Fruit fly (Drosophila melanogaster): ENCODE results near the gene CG5023.

dm6 chr3R:20209691-20210090 lies 40.5 kb downstream of the CG5023 start, which contains the start of gene CG17199:
- TF ChIP-seq jim (GFP tag; optimal IDR thresholded peaks at IDR 0.05) (no peak), CG9705 (GFP tag; optimal IDR thresholded peaks at IDR 0.05) (no peak), pan (optimal IDR thresholded peaks at IDR 0.05) (no peak), usp (GFP tag; optimal IDR thresholded peaks at IDR 0.05) (no peak), rgr (GFP tag; optimal IDR thresholded peaks at IDR 0.05) (no peak), foxo (GFP tag; optimal IDR thresholded peaks at IDR 0.05) (no peak), psq (GFP tag; optimal IDR thresholded peaks at IDR 0.05) (no peak), Dfd (GFP tag; optimal IDR thresholded peaks at IDR 0.05) (no peak)
